Worm (Caenorhabditis elegans): ENCODE data around the gene srh-15.

DNA sequence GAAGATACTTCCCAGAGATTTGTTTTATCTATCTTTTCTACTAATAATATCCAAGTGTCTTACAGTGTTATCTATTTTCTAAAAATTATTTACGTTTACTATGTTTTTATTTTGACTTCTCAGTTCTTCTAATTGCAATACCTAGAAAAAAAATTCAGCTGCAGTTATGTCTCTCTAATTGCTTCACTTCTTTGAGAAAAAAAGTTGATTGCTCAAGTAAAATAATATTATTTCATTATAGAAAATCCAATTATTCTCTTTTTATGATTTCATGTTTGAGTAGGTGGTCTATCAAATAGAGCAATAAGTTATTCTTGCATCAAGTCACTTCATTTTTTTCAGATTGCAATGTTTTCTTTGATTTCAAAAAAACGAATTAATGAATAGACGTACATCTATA lies 45.7 kb downstream of the srh-15 start:
- TF ChIP-seq B0310.2 (tag; optimal IDR thresholded peaks at IDR 0.05) (no peak), scrt-1 (GFP tag; IDR thresholded peaks at IDR 0.05) (no peak), hmbx-1 (tag; optimal IDR thresholded peaks at IDR 0.05) (no peak), hnd-1 (tag; optimal IDR thresholded peaks at IDR 0.05) (no peak), aly-1 (tag; optimal IDR thresholded peaks at IDR 0.05) (no peak), ama-1 (optimal IDR thresholded peaks at IDR 0.05) (no peak), tbx-37 (GFP tag; conservative IDR thresholded peaks at IDR 0.05) (no peak), pes-1 (GFP tag; IDR thresholded peaks at IDR 0.05) (no peak), sea-1 (GFP tag; conservative IDR thresholded peaks at IDR 0.05) (no peak), hmg-4 (GFP tag; optimal IDR thresholded peaks at IDR 0.05) (no peak), flt-1 (GFP tag; IDR thresholded peaks at IDR 0.05) (no peak), tra-4 (tag; optimal IDR thresholded peaks at IDR 0.05) (no peak), tbx-11 (GFP tag; IDR thresholded peaks at IDR 0.05) (no peak), ets-7 (tag; optimal IDR thresholded peaks at IDR 0.05) (no peak)
